Fruit fly (Drosophila melanogaster) whole organism, wandering third instar larva: ENCODE measurements around the gene Mst77F.

Experiments
- Abd-B ChIP-seq: fragments of >200 bp; optimal IDR thresholded peaks from 2 replicates; lab custom pipeline; 2017; ENCODE audit warnings: missing biosample characterization, missing genetic modification characterization
- CG9705 ChIP-seq: fragments of 200-800 bp; sonication (Bioruptor generic); optimal IDR thresholded peaks from 2 replicates; lab custom pipeline; 2018; ENCODE audit warnings: missing biosample characterization, mild to moderate bottlenecking, missing genetic modification characterization
- CrebA ChIP-seq: fragments of 200-800 bp; sonication (Bioruptor generic); optimal IDR thresholded peaks from 2 replicates; lab custom pipeline; 2016; ENCODE audit warnings: missing biosample characterization, mild to moderate bottlenecking, missing genetic modification characterization, borderline replicate concordance
- Dif ChIP-seq: fragments of 200-275, 200-300 bp; sonication (Bioruptor generic); optimal IDR thresholded peaks from 2 replicates; lab custom pipeline; 2018; ENCODE audit warnings: missing biosample characterization, missing genetic modification characterization; ENCODE audit not compliant: partially characterized antibody
- GATAd ChIP-seq: sonication (Bioruptor generic); optimal IDR thresholded peaks from 2 replicates; lab custom pipeline; 2016; ENCODE audit warnings: missing biosample characterization, missing genetic modification characterization
- HLH106 ChIP-seq: fragments of 200-800 bp; optimal IDR thresholded peaks from 3 replicates; lab custom pipeline; 2019; ENCODE audit warnings: missing biosample characterization, mild to moderate bottlenecking, missing genetic modification characterization, moderate library complexity
- Hnf4 ChIP-seq: fragments of 200-800 bp; sonication (Bioruptor generic); optimal IDR thresholded peaks from 2 replicates; lab custom pipeline; 2016; ENCODE audit warnings: missing biosample characterization, mild to moderate bottlenecking, missing genetic modification characterization
- Hr78 ChIP-seq: fragments of >200 bp; optimal IDR thresholded peaks from 2 replicates; lab custom pipeline; 2017; ENCODE audit warnings: missing biosample characterization, missing genetic modification characterization
- Hr83 ChIP-seq: fragments of 200-300 bp; sonication (Bioruptor generic); optimal IDR thresholded peaks from 2 replicates; lab custom pipeline; 2016; ENCODE audit warnings: missing biosample characterization, mild to moderate bottlenecking, missing genetic modification characterization, moderate library complexity; ENCODE audit not compliant: poor library complexity, severe bottlenecking
- Jra ChIP-seq: sonication (Bioruptor generic); optimal IDR thresholded peaks from 2 replicates; lab custom pipeline; 2016; ENCODE audit warnings: missing biosample characterization, missing genetic modification characterization
- Myc ChIP-seq: fragments of >200 bp; optimal IDR thresholded peaks from 2 replicates; lab custom pipeline; 2017
- N ChIP-seq: fragments of >200 bp; optimal IDR thresholded peaks from 2 replicates; lab custom pipeline; 2018; ENCODE audit warnings: missing biosample characterization, missing external identifiers, missing genetic modification characterization
- OdsH ChIP-seq: fragments of 200-800 bp; sonication (Bioruptor generic); optimal IDR thresholded peaks from 2 replicates; lab custom pipeline; 2016; ENCODE audit warnings: missing biosample characterization, mild to moderate bottlenecking, missing genetic modification characterization
- Rel ChIP-seq, 2 experiments: fragments of 200-800 bp; sonication (Bioruptor generic) in 1 of 2; optimal IDR thresholded peaks; 2 replicates in 1 of 2; 3 replicates in 1 of 2; lab custom pipeline; 2016 to 2019; ENCODE audit warnings: mild to moderate bottlenecking in 2 of 2, missing biosample characterization in 2 of 2, missing genetic modification characterization in 2 of 2, moderate library complexity in 1 of 2
- Sp1 ChIP-seq: fragments of 200-800 bp; sonication (Bioruptor generic); optimal IDR thresholded peaks from 3 replicates; lab custom pipeline; 2019; ENCODE audit warnings: missing biosample characterization, mild to moderate bottlenecking, missing genetic modification characterization, moderate library complexity
- br ChIP-seq: fragments of 200-800 bp; sonication (Bioruptor generic); optimal IDR thresholded peaks from 2 replicates; lab custom pipeline; 2016; ENCODE audit warnings: missing biosample characterization, missing genetic modification characterization
- dl ChIP-seq, 2 experiments: fragments of 175-275, 200-275 bp in 1 of 2; fragments of 200-275 bp in 1 of 2; sonication (Bioruptor generic); optimal IDR thresholded peaks; lab custom pipeline; 2018; ENCODE audit warnings: mild to moderate bottlenecking in 2 of 2, missing biosample characterization in 2 of 2, missing genetic modification characterization in 2 of 2, moderate library complexity in 2 of 2; ENCODE audit not compliant: partially characterized antibody in 2 of 2, insufficient read depth in 1 of 2
- dmrt93B ChIP-seq: fragments of 200-800 bp; sonication (Bioruptor generic); optimal IDR thresholded peaks from 2 replicates; lab custom pipeline; 2018; ENCODE audit warnings: missing biosample characterization, mild to moderate bottlenecking, missing genetic modification characterization
- dsf ChIP-seq: sonication (Bioruptor generic); optimal IDR thresholded peaks from 2 replicates; lab custom pipeline; 2016; ENCODE audit warnings: missing biosample characterization, missing genetic modification characterization, borderline replicate concordance
- ey ChIP-seq: fragments of 200-800 bp; sonication (Bioruptor generic); optimal IDR thresholded peaks from 2 replicates; lab custom pipeline; 2016; ENCODE audit warnings: missing biosample characterization, missing genetic modification characterization
- foxo ChIP-seq, 2 experiments: fragments of 200-800 bp; sonication (Bioruptor generic); optimal IDR thresholded peaks; 2 replicates in 1 of 2; 3 replicates in 1 of 2; lab custom pipeline; 2016 to 2017; ENCODE audit warnings: missing biosample characterization in 2 of 2, missing genetic modification characterization in 2 of 2
- fru ChIP-seq: fragments of 200-800 bp; sonication (Bioruptor generic); optimal IDR thresholded peaks from 3 replicates; lab custom pipeline; 2016; ENCODE audit warnings: missing biosample characterization, mild to moderate bottlenecking, missing genetic modification characterization
- h ChIP-seq: fragments of 200-800 bp; sonication (Bioruptor generic); optimal IDR thresholded peaks from 3 replicates; lab custom pipeline; 2016; ENCODE audit warnings: missing biosample characterization, mild to moderate bottlenecking, missing genetic modification characterization
- jim ChIP-seq: fragments of 175-275, 200-325 bp; sonication (Bioruptor generic); optimal IDR thresholded peaks from 2 replicates; lab custom pipeline; 2016; ENCODE audit warnings: missing biosample characterization, mild to moderate bottlenecking, missing genetic modification characterization
- lola ChIP-seq: fragments of >200 bp; optimal IDR thresholded peaks from 2 replicates; lab custom pipeline; 2017; ENCODE audit warnings: missing biosample characterization, missing genetic modification characterization
- pan ChIP-seq: fragments of >200 bp; optimal IDR thresholded peaks from 2 replicates; lab custom pipeline; 2017
- psq ChIP-seq: fragments of 200-800 bp; sonication (Bioruptor generic); optimal IDR thresholded peaks from 3 replicates; lab custom pipeline; 2017; ENCODE audit warnings: missing biosample characterization, mild to moderate bottlenecking, missing genetic modification characterization, moderate library complexity
- rgr ChIP-seq: fragments of 200-800 bp; sonication (Bioruptor generic); optimal IDR thresholded peaks from 3 replicates; lab custom pipeline; 2016; ENCODE audit warnings: missing biosample characterization, mild to moderate bottlenecking, missing genetic modification characterization
- sage ChIP-seq: fragments of 200-800 bp; sonication (Bioruptor generic); optimal IDR thresholded peaks from 2 replicates; lab custom pipeline; 2016; ENCODE audit warnings: missing biosample characterization, mild to moderate bottlenecking, missing genetic modification characterization
- sv ChIP-seq: fragments of 200-800 bp; sonication (Bioruptor generic); optimal IDR thresholded peaks from 3 replicates; lab custom pipeline; 2016; ENCODE audit warnings: missing biosample characterization, missing genetic modification characterization
- tai ChIP-seq: sonication (Bioruptor generic); optimal IDR thresholded peaks from 2 replicates; lab custom pipeline; 2016; ENCODE audit warnings: missing biosample characterization, missing genetic modification characterization
- woc ChIP-seq: sonication (Bioruptor generic); optimal IDR thresholded peaks from 2 replicates; lab custom pipeline; 2016; ENCODE audit warnings: missing biosample characterization, mild to moderate bottlenecking, missing genetic modification characterization

Gene Mst77F

dm6 chr3L:20778224-20779063 lies 39.4 kb downstream of the Mst77F start, which contains the start of the genes Pex16 and Pex14:
Gene Pex16, minus strand, starts transcription at chr3L:20778264.
Gene Pex14, plus strand, starts transcription at chr3L:20778799.
- TF ChIP-seq dsf (GFP tag; lab: Kevin White, UChicago) (no peak), sv (GFP tag; lab: Kevin White, UChicago) (peak; percentile 66), Hnf4 (GFP tag; lab: Kevin White, UChicago) (peak; percentile 56), Sp1 (GFP tag; lab: Kevin White, UChicago) (peak; percentile 52), CG9705 (GFP tag; lab: Kevin White, UChicago) (peak; percentile 28), Myc (no peak), HLH106 (tag; lab: Kevin White, UChicago) (peak; percentile 73), Rel (GFP tag; optimal IDR thresholded peaks at IDR 0.05; lab: Kevin White, UChicago) (no peak), Rel (tag; optimal IDR thresholded peaks at IDR 0.05; lab: Kevin White, UChicago) (no peak), dl (GFP tag; optimal IDR thresholded peaks at IDR 0.05; lab: Kevin White, UChicago; ENCODE audit: insufficient read depth in 1 of 2, partially characterized antibody in 2 of 2) (no peak), OdsH (peak; percentile 53), h (GFP tag; lab: Kevin White, UChicago) (peak; percentile 57), woc (GFP tag; lab: Kevin White, UChicago) (peak; percentile 80), CrebA (GFP tag; lab: Kevin White, UChicago) (no peak), br (peak; percentile 65), dmrt93B (GFP tag; lab: Kevin White, UChicago) (no peak), jim (GFP tag; lab: Kevin White, UChicago) (no peak), fru (GFP tag; lab: Kevin White, UChicago) (peak; percentile 69), Hr83 (GFP tag; lab: Kevin White, UChicago) (peak; percentile 24), foxo (GFP tag; optimal IDR thresholded peaks at IDR 0.05; lab: Kevin White, UChicago) (peak in 1 of 2 experiments; percentile 80), rgr (peak; percentile 94), psq (peak; percentile 38), ey (GFP tag; lab: Kevin White, UChicago) (peak; percentile 72)

dm6 chr3L:20777496-20777895 lies 40.3 kb downstream of the Mst77F start:
- TF ChIP-seq Rel (GFP tag; optimal IDR thresholded peaks at IDR 0.05; lab: Kevin White, UChicago) (no peak), Rel (tag; optimal IDR thresholded peaks at IDR 0.05; lab: Kevin White, UChicago) (peak; percentile 78), Dif (no peak), Abd-B (GFP tag; lab: Kevin White, UChicago) (no peak), ey (GFP tag; lab: Kevin White, UChicago) (no peak)

dm6 chr3L:20772647-20773015 lies 45.2 kb downstream of the Mst77F start:
- TF ChIP-seq N (GFP tag; lab: Kevin White, UChicago) (no peak), sage (GFP tag; lab: Kevin White, UChicago) (no peak), tai (GFP tag; lab: Kevin White, UChicago) (no peak), dsf (GFP tag; lab: Kevin White, UChicago) (no peak), Dif (no peak), HLH106 (tag; lab: Kevin White, UChicago) (no peak), Hr78 (GFP tag; lab: Kevin White, UChicago) (no peak), foxo (GFP tag; optimal IDR thresholded peaks at IDR 0.05; lab: Kevin White, UChicago) (no peak), GATAd (GFP tag; lab: Kevin White, UChicago) (no peak), lola (GFP tag; lab: Kevin White, UChicago) (no peak), Jra (no peak), CrebA (GFP tag; lab: Kevin White, UChicago) (no peak), jim (GFP tag; lab: Kevin White, UChicago) (no peak), pan (lab: Kevin White, UChicago) (no peak), OdsH (no peak)
